Worm (Caenorhabditis elegans) whole organism, L4 larva: ENCODE results near the gene F53C11.9.

Experiments used
- F10B5.3 ChIP-seq: sonication (generic microtip); optimal IDR thresholded peaks from 2 replicates; lab custom pipeline; 2016; ENCODE audit warnings: mild to moderate bottlenecking, missing genetic modification characterization, missing compliant biosample characterization
- F26F4.8 ChIP-seq: fragments of 200-800 bp; sonication (Bioruptor generic); conservative IDR thresholded peaks from 2 replicates; pipeline ENCODE4 v1.3.6; 2022; ENCODE audit warnings: missing genetic modification characterization, missing compliant biosample characterization
- T20F7.1 ChIP-seq: fragments of 200-800 bp; sonication (Bioruptor generic); optimal IDR thresholded peaks from 2 replicates; lab custom pipeline; 2018; ENCODE audit warnings: mild to moderate bottlenecking, missing genetic modification characterization, missing compliant biosample characterization
- T26A8.4 ChIP-seq: fragments of 200-800 bp; sonication (Bioruptor generic); IDR thresholded peaks from 2 replicates; pipeline ENCODE4 v1.3.6; 2022; ENCODE audit warnings: missing genetic modification characterization, missing compliant biosample characterization
- Y105C5A.15 ChIP-seq: fragments of 200-800 bp; sonication (Bioruptor generic); IDR thresholded peaks from 2 replicates; pipeline ENCODE4 v1.3.6; 2022; ENCODE audit warnings: missing genetic modification characterization, missing compliant biosample characterization
- Y48G9A.11 ChIP-seq: fragments of 200-800 bp; sonication (Bioruptor generic); IDR thresholded peaks from 2 replicates; pipeline ENCODE4 v1.3.6; 2022; ENCODE audit warnings: missing genetic modification reagents, missing genetic modification characterization, missing compliant biosample characterization
- Y5F2A.4 ChIP-seq: fragments of 200-800 bp; sonication (Bioruptor generic); optimal IDR thresholded peaks from 2 replicates; lab custom pipeline; 2018; ENCODE audit warnings: mild to moderate bottlenecking, missing genetic modification characterization, missing compliant biosample characterization
- ZK546.5 ChIP-seq, 2 experiments: sonication (generic microtip); optimal IDR thresholded peaks; 2 replicates each; lab custom pipeline; 2017; ENCODE audit warnings: missing biosample characterization in 2 of 2, missing genetic modification characterization in 2 of 2
- aha-1 ChIP-seq: fragments of 150-350 bp; peaks from one replicate; lab custom pipeline; 2014; ENCODE audit warnings: missing biosample characterization, missing genetic modification characterization
- ama-1 ChIP-seq: fragments of 150-350 bp; optimal IDR thresholded peaks from 2 replicates; lab custom pipeline; 2014; ENCODE audit warnings: inconsistent platforms, mixed read lengths
- attf-4 ChIP-seq: sonication (generic microtip); optimal IDR thresholded peaks from 3 replicates; lab custom pipeline; 2017; ENCODE audit warnings: missing biosample characterization, missing genetic modification characterization
- ceh-32 ChIP-seq: sonication (generic microtip); optimal IDR thresholded peaks from 2 replicates; lab custom pipeline; 2016; ENCODE audit warnings: mild to moderate bottlenecking, missing genetic modification characterization, missing compliant biosample characterization; ENCODE audit not compliant: poor library complexity
- ces-1 ChIP-seq: fragments of 150-350 bp; sonication (generic microtip); optimal IDR thresholded peaks from 4 replicates; lab custom pipeline; 2014; ENCODE audit warnings: missing biosample characterization, missing genetic modification reagents, missing genetic modification characterization
- cey-2 ChIP-seq: sonication (generic microtip); optimal IDR thresholded peaks from 3 replicates; lab custom pipeline; 2017; ENCODE audit warnings: missing genetic modification characterization, mild to moderate bottlenecking, missing compliant biosample characterization, antibody characterized with exemption, borderline replicate concordance; ENCODE audit not compliant: insufficient read depth
- daf-16 ChIP-seq, 3 experiments: sonication (generic microtip); optimal IDR thresholded peaks; 2 replicates each; lab custom pipeline; 2016 to 2017; ENCODE audit warnings: missing genetic modification characterization in 3 of 3, missing genetic modification reagents in 3 of 3, mild to moderate bottlenecking in 2 of 3, missing compliant biosample characterization in 2 of 3, missing biosample characterization in 1 of 3, moderate library complexity in 1 of 3
- daf-19 ChIP-seq: fragments of 200-800 bp; sonication (Bioruptor generic); conservative IDR thresholded peaks from 2 replicates; pipeline ENCODE4 v1.3.6; 2022; ENCODE audit warnings: missing genetic modification characterization, missing compliant biosample characterization
- dmd-6 ChIP-seq: fragments of 200-800 bp; sonication (Bioruptor generic); IDR thresholded peaks from 2 replicates; pipeline ENCODE4 v1.3.6; 2022; ENCODE audit warnings: missing genetic modification reagents, missing genetic modification characterization, missing compliant biosample characterization
- dve-1 ChIP-seq: sonication (generic microtip); optimal IDR thresholded peaks from 2 replicates; lab custom pipeline; 2017; ENCODE audit warnings: antibody characterized with exemption, mild to moderate bottlenecking, missing genetic modification characterization, missing compliant biosample characterization; ENCODE audit not compliant: insufficient read depth
- fkh-10 ChIP-seq: fragments of 150-350 bp; optimal IDR thresholded peaks from 2 replicates; lab custom pipeline; 2014; ENCODE audit warnings: missing biosample characterization, missing genetic modification reagents, missing genetic modification characterization
- hif-1 ChIP-seq, 2 experiments: sonication (generic microtip); optimal IDR thresholded peaks; 2 replicates each; lab custom pipeline; 2016 to 2017; ENCODE audit warnings: missing compliant biosample characterization in 2 of 2, missing genetic modification characterization in 2 of 2, missing genetic modification reagents in 2 of 2, missing genotype in 2 of 2, mild to moderate bottlenecking in 1 of 2
- hlh-11 ChIP-seq: fragments of 200-800 bp; sonication (Bioruptor generic); optimal IDR thresholded peaks from 2 replicates; lab custom pipeline; 2018; ENCODE audit warnings: mild to moderate bottlenecking, missing genetic modification characterization, missing compliant biosample characterization
- hlh-30 ChIP-seq: sonication (generic microtip); optimal IDR thresholded peaks from 2 replicates; lab custom pipeline; 2017; ENCODE audit warnings: antibody characterized with exemption, mild to moderate bottlenecking, missing genetic modification characterization, missing compliant biosample characterization; ENCODE audit not compliant: insufficient read depth
- hmg-1.1 ChIP-seq: fragments of 200-800 bp; sonication (Bioruptor generic); IDR thresholded peaks from 2 replicates; pipeline ENCODE4 v1.3.6; 2022; ENCODE audit warnings: missing genetic modification reagents, missing genetic modification characterization, missing compliant biosample characterization
- lim-7 ChIP-seq: fragments of 200-800 bp; sonication (Bioruptor generic); IDR thresholded peaks from 2 replicates; pipeline ENCODE4 v1.3.6; 2022; ENCODE audit warnings: missing genetic modification characterization, missing compliant biosample characterization
- lin-13 ChIP-seq: fragments of 150-350 bp; optimal IDR thresholded peaks from 2 replicates; lab custom pipeline; 2014; ENCODE audit warnings: missing biosample characterization, missing genetic modification reagents, missing genetic modification characterization
- lin-15B ChIP-seq: fragments of 150-350 bp; sonication (generic microtip); optimal IDR thresholded peaks from 3 replicates; lab custom pipeline; 2014; ENCODE audit warnings: missing biosample characterization, missing genetic modification characterization
- lir-3 ChIP-seq: sonication (generic microtip); optimal IDR thresholded peaks from 2 replicates; lab custom pipeline; 2016; ENCODE audit warnings: mild to moderate bottlenecking, missing genetic modification characterization, missing compliant biosample characterization
- mxl-3 ChIP-seq: fragments of 200-800 bp; sonication (Bioruptor generic); optimal IDR thresholded peaks from 2 replicates; lab custom pipeline; 2018; ENCODE audit warnings: mild to moderate bottlenecking, missing genetic modification characterization, missing compliant biosample characterization
- nhr-10 ChIP-seq: fragments of 150-350 bp; optimal IDR thresholded peaks from 2 replicates; lab custom pipeline; 2014; ENCODE audit warnings: missing biosample characterization, missing genetic modification characterization
- nhr-11 ChIP-seq: fragments of 150-350 bp; optimal IDR thresholded peaks from 2 replicates; lab custom pipeline; 2014; ENCODE audit warnings: missing biosample characterization, missing genetic modification characterization
- nhr-111 ChIP-seq: fragments of 200-800 bp; sonication (Bioruptor generic); optimal IDR thresholded peaks from 2 replicates; lab custom pipeline; 2018; ENCODE audit warnings: mild to moderate bottlenecking, missing genetic modification characterization, missing compliant biosample characterization
- nhr-25 ChIP-seq: sonication (generic microtip); optimal IDR thresholded peaks from 2 replicates; lab custom pipeline; 2017; ENCODE audit warnings: missing genetic modification characterization, mild to moderate bottlenecking, missing compliant biosample characterization, antibody characterized with exemption, moderate library complexity, borderline replicate concordance; ENCODE audit not compliant: insufficient read depth
- nhr-28 ChIP-seq: fragments of 150-350 bp; optimal IDR thresholded peaks from 2 replicates; lab custom pipeline; 2014; ENCODE audit warnings: missing biosample characterization, missing genetic modification characterization
- nhr-41 ChIP-seq: fragments of 200-800 bp; sonication (Bioruptor generic); IDR thresholded peaks from 2 replicates; pipeline ENCODE4 v1.3.6; 2022; ENCODE audit warnings: missing genetic modification reagents, missing genetic modification characterization, missing compliant biosample characterization
- nhr-42 ChIP-seq: fragments of 200-800 bp; sonication (Bioruptor generic); IDR thresholded peaks from 2 replicates; pipeline ENCODE4 v1.3.6; 2022; ENCODE audit warnings: missing genetic modification characterization, missing compliant biosample characterization
- nhr-76 ChIP-seq: fragments of 150-350 bp; optimal IDR thresholded peaks from 2 replicates; lab custom pipeline; 2014; ENCODE audit warnings: missing biosample characterization, missing genetic modification characterization
- nhr-77 ChIP-seq: fragments of 150-350 bp; optimal IDR thresholded peaks from 2 replicates; lab custom pipeline; 2014; ENCODE audit warnings: missing biosample characterization, missing genetic modification characterization
- pqm-1 ChIP-seq: sonication (generic microtip); optimal IDR thresholded peaks from 2 replicates; lab custom pipeline; 2017; ENCODE audit warnings: missing biosample characterization, missing genetic modification characterization
- saeg-2 ChIP-seq: fragments of 200-800 bp; sonication (Bioruptor generic); IDR thresholded peaks from 2 replicates; pipeline ENCODE4 v1.3.6; 2022; ENCODE audit warnings: missing genetic modification reagents, missing genetic modification characterization, missing compliant biosample characterization
- set-16 ChIP-seq: fragments of 200-800 bp; sonication (Bioruptor generic); IDR thresholded peaks from 2 replicates; pipeline ENCODE4 v1.3.6; 2022; ENCODE audit warnings: missing genetic modification reagents, missing genetic modification characterization, missing compliant biosample characterization
- spr-1 ChIP-seq: sonication (generic microtip); optimal IDR thresholded peaks from 2 replicates; lab custom pipeline; 2016; ENCODE audit warnings: mild to moderate bottlenecking, missing genetic modification characterization, missing compliant biosample characterization
- tag-97 ChIP-seq: fragments of 200-800 bp; sonication (Bioruptor generic); IDR thresholded peaks from 2 replicates; pipeline ENCODE4 v1.3.6; 2022; ENCODE audit warnings: missing genetic modification characterization, missing compliant biosample characterization
- tra-1 ChIP-seq: fragments of 200-800 bp; sonication (Bioruptor generic); IDR thresholded peaks from 2 replicates; pipeline ENCODE4 v1.3.6; 2022; ENCODE audit warnings: missing genetic modification reagents, missing genetic modification characterization, missing compliant biosample characterization
- unc-62 ChIP-seq, 3 experiments: fragments of 150-350 bp in 1 of 3; sonication (generic microtip); optimal IDR thresholded peaks in 2 of 3; peaks in 1 of 3; 1 replicate in 1 of 3; 2 replicates in 2 of 3; lab custom pipeline; 2014 to 2017; ENCODE audit warnings: missing biosample characterization in 3 of 3, missing genetic modification characterization in 3 of 3, missing genetic modification reagents in 3 of 3, missing genotype in 1 of 3

The F53C11.9 gene

DNA sequence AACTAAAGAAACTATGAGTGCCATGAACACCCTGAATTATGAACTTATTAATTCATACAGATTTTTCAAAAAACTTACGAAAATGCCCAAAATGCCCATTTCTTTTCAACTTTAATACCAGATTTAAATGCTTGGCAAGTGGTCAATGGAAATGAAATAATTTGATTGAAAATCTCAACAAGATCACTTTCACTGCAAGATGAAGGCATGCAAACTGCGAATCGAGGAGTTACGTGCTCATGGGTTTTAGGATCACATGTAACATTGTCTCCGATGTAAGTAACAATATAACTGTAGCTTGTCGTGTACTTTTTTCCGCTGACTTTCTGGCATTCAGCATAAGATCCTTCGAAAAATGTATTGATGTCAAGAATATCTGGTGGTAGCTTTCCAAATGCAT is 3.1 kb downstream of the F53C11.9 start:
- TF ChIP-seq unc-62 (GFP tag; optimal IDR thresholded peaks at IDR 0.05 in 1 of 2; lab: Kevin White, UChicago) (peak in 1 of 2 experiments; percentile 97), unc-62 (tag; optimal IDR thresholded peaks at IDR 0.05; lab: Kevin White, UChicago) (no peak), Y5F2A.4 (GFP tag; lab: Kevin White, UChicago) (no peak)

DNA sequence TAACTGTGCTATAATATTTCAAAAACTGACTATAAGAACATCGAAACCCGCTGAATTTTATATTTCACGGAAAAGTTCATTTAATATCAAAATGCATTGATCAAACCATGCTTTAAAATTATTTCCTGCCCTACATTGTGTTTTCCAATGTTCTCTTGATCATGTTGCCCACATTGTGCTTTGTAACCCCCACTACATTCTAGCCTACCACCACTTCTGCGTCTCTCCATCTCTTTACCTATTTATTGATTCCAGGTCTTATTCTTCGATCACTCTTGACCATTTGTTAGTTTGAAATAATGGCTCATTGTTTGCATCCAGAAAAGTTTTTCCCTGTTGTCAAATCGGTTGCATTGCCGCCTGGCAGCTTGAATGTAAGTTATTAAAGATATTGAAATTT is 4.4 kb downstream of the F53C11.9 start, which contains the start of gene decr-1.1:
decr-1.1 (plus strand) TSS at position 210 of the 400 bp plus-strand sequence.
- TF ChIP-seq daf-19 (GFP tag; lab: Robert Waterston, UW) (no peak), daf-16 (GFP tag; optimal IDR thresholded peaks at IDR 0.05; lab: Kevin White, UChicago) (no peak), daf-16 (tag; optimal IDR thresholded peaks at IDR 0.05; lab: Kevin White, UChicago) (peak; percentile 74), nhr-76 (tag; lab: Kevin White, UChicago) (no peak), spr-1 (tag; lab: Kevin White, UChicago) (no peak), dmd-6 (GFP tag; lab: Robert Waterston, UW) (peak; percentile 56), attf-4 (tag; lab: Kevin White, UChicago) (no peak), Y105C5A.15 (GFP tag; lab: Robert Waterston, UW) (no peak), Y48G9A.11 (GFP tag; lab: Robert Waterston, UW) (no peak), nhr-10 (tag; lab: Kevin White, UChicago) (peak; percentile 19), hif-1 (tag; optimal IDR thresholded peaks at IDR 0.05; lab: Kevin White, UChicago) (no peak), hlh-11 (tag; lab: Kevin White, UChicago) (peak; percentile 20), ZK546.5 (tag; optimal IDR thresholded peaks at IDR 0.05; lab: Kevin White, UChicago) (no peak), nhr-25 (no peak), fkh-10 (GFP tag; lab: Kevin White, UChicago) (no peak), set-16 (no peak), pqm-1 (tag; lab: Kevin White, UChicago) (peak; percentile 12), tag-97 (GFP tag; lab: Robert Waterston, UW) (no peak), aha-1 (tag; lab: Kevin White, UChicago) (peak; percentile 95), lim-7 (no peak), nhr-42 (GFP tag; lab: Robert Waterston, UW) (no peak), lin-15B (no peak), lin-13 (no peak), mxl-3 (GFP tag; lab: Kevin White, UChicago) (no peak), nhr-77 (tag; lab: Kevin White, UChicago) (peak; percentile 55), hlh-30 (tag; lab: Kevin White, UChicago) (peak; percentile 23), F10B5.3 (no peak), ceh-32 (tag; lab: Kevin White, UChicago) (no peak), nhr-28 (peak; percentile 95), hmg-1.1 (GFP tag; lab: Robert Waterston, UW) (no peak), nhr-111 (GFP tag; lab: Kevin White, UChicago) (no peak), cey-2 (tag; lab: Kevin White, UChicago) (no peak), F26F4.8 (GFP tag; lab: Robert Waterston, UW) (no peak), saeg-2 (no peak), nhr-11 (tag; lab: Kevin White, UChicago) (no peak), ama-1 (no peak), nhr-41 (GFP tag; lab: Robert Waterston, UW) (no peak), T20F7.1 (GFP tag; lab: Kevin White, UChicago) (peak; percentile 28), T26A8.4 (GFP tag; lab: Robert Waterston, UW) (no peak), dve-1 (tag; lab: Kevin White, UChicago) (peak; percentile 17), lir-3 (tag; lab: Kevin White, UChicago) (no peak), ces-1 (GFP tag; lab: Kevin White, UChicago) (no peak), tra-1 (GFP tag; lab: Robert Waterston, UW) (no peak)
- TF ChIP-seq, all 104 proteins: peak for 11
